Worm (Caenorhabditis elegans): Measurements from ENCODE around the gene abu-12.

DNA sequence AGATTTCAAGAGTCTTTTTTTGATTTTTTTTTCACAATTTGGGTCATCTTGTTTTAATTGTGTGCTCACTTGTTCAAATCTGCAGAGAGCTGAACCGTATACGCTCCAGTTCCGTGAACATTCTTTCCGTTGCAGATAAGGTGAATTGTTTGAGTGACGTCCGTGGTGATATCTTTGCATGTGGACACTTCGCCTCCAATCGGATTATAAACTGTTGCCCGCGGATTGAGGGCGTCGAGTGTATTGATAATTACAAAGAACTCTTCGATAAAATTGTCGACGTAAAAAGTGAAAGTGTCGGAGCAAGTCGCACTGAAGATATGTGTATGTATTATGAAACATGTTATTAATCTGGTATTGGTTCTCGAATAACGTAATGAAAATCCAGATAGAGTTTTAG is 33.7 kb downstream of the abu-12 start:
- TF ChIP-seq him-1 (tag; optimal IDR thresholded peaks at IDR 0.05) = no peak
- no peak for TF ChIP-seq dao-5 (tag; optimal IDR thresholded peaks at IDR 0.05)
- TF ChIP-seq W03F9.2 (tag; optimal IDR thresholded peaks at IDR 0.05) = no peak
